Worm (Caenorhabditis elegans): ENCODE results near the gene ptr-4.

Gene ptr-4

DNA sequence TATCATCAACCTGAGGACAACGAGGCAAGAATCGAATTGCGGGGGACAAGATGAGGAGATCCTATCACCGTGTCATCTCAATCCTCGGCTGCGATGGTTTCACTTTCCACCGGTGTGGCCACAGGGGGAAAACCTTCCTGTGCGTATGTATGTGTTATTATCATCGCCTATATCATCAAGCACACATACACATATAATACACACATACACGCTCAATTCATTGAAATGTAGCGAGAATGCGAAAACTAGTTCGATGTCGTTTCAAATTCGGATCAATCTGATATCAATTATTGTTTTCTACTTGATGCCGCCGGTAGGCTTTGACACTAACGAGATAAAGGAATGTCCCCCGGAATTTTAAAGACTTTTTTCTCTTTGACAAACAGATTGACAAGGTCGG is 14.9 kb downstream of the ptr-4 start:
- TF ChIP-seq zag-1 (tag; optimal IDR thresholded peaks at IDR 0.05) (no peak), ceh-28 (tag; optimal IDR thresholded peaks at IDR 0.05) (no peak), ZK546.5 (tag; optimal IDR thresholded peaks at IDR 0.05) (no peak), ceh-16 (tag; optimal IDR thresholded peaks at IDR 0.05) (no peak), nhr-25 (tag; optimal IDR thresholded peaks at IDR 0.05) (peak; percentile 39), nhr-23 (tag; optimal IDR thresholded peaks at IDR 0.05) (peak; percentile 59), eor-1 (tag; optimal IDR thresholded peaks at IDR 0.05) (no peak), nhr-237 (tag; optimal IDR thresholded peaks at IDR 0.05) (no peak)

- TF ChIP-seq elt-2 (tag; optimal IDR thresholded peaks at IDR 0.05) (peak; percentile 56), elt-3 (tag; optimal IDR thresholded peaks at IDR 0.05) (peak in 1 of 3 experiments; percentile 87), ztf-4 (tag; optimal IDR thresholded peaks at IDR 0.05) (no peak), egl-27 (tag; optimal IDR thresholded peaks at IDR 0.05) (no peak), ceh-28 (tag; optimal IDR thresholded peaks at IDR 0.05) (peak; percentile 80), R02D3.7 (tag; optimal IDR thresholded peaks at IDR 0.05) (no peak), fos-1 (tag; optimal IDR thresholded peaks at IDR 0.05) (no peak), nhr-23 (tag; optimal IDR thresholded peaks at IDR 0.05) (peak; percentile 68), ceh-16 (tag; optimal IDR thresholded peaks at IDR 0.05) (no peak), nhr-12 (tag; optimal IDR thresholded peaks at IDR 0.05) (no peak), ceh-9 (tag; optimal IDR thresholded peaks at IDR 0.05) (no peak), nfya-1 (tag; optimal IDR thresholded peaks at IDR 0.05; ENCODE audit: insufficient read depth) (no peak), eor-1 (tag; optimal IDR thresholded peaks at IDR 0.05) (no peak)
Observed at ce11 chrX:6050078-6050477, 15.7 kb downstream of the ptr-4 start.

DNA sequence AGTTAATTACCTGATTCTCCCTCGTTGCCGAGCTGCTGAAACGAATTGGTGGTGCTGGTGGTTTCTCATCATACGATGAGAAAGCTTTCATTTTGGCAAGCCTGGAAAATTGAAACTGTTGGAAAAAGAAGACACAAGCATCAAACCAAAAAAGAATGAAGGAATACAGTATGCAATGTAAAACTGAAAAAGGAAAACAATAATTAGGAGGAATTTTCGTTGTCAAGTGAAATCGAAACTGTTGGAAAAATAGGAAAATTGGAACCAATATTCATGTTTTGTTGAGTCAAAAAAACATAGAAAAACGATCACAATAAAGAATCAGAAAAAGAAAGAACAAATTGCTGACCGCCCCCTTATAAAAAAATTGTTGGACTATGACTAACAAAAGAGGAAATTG is 17.3 kb downstream of the ptr-4 start, which contains the start of gene pak-1:
Gene pak-1, minus strand, starts transcription at position 101 of the 400 bp plus-strand sequence.
- TF ChIP-seq unc-62 (GFP tag; optimal IDR thresholded peaks at IDR 0.05) (no peak), pha-4 (tag; optimal IDR thresholded peaks at IDR 0.05) (no peak), lin-39 (tag; optimal IDR thresholded peaks at IDR 0.05) (no peak), nhr-28 (tag; optimal IDR thresholded peaks at IDR 0.05) (no peak), eor-1 (tag; optimal IDR thresholded peaks at IDR 0.05) (no peak), tbx-2 (tag; optimal IDR thresholded peaks at IDR 0.05) (no peak), hmg-11 (tag; optimal IDR thresholded peaks at IDR 0.05) (no peak), egl-27 (tag; optimal IDR thresholded peaks at IDR 0.05) (no peak), lsy-12 (tag; optimal IDR thresholded peaks at IDR 0.05) (no peak), nhr-25 (tag; optimal IDR thresholded peaks at IDR 0.05) (no peak)

DNA sequence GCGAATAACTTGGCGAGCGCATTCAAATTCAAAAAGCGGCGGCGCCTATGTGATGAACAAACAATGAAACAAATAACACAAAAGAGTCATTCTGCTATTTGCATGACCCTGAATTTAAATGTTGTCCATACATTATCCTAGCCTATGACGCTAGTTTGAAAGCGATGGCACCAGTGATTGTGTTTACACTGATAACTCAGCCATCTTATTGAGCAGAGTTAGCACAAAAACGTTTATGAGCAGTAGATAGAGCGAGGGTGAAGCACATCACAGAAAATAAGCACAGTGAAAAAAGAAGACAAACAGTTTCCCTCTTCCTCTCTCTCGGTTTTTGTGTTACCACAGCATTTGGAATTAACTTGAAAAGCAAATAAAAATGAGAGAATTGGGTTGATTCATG is 22.5 kb downstream of the ptr-4 start:
- TF ChIP-seq sea-2 (GFP tag; optimal IDR thresholded peaks at IDR 0.05): no peak
- peak; percentile 37 for TF ChIP-seq jun-1 (tag; optimal IDR thresholded peaks at IDR 0.05)
- no peak for TF ChIP-seq nhr-12 (tag; optimal IDR thresholded peaks at IDR 0.05)
- TF ChIP-seq nhr-77 (tag; optimal IDR thresholded peaks at IDR 0.05): no peak
- TF ChIP-seq elt-2 (tag; optimal IDR thresholded peaks at IDR 0.05): peak; percentile 8
- peak; percentile 79 for TF ChIP-seq pha-4 (tag; optimal IDR thresholded peaks at IDR 0.05)

- TF ChIP-seq sea-2 (GFP tag; optimal IDR thresholded peaks at IDR 0.05) (no peak), nhr-11 (tag; optimal IDR thresholded peaks at IDR 0.05) (no peak), lin-39 (tag; optimal IDR thresholded peaks at IDR 0.05) (peak; percentile 50), fkh-10 (GFP tag; optimal IDR thresholded peaks at IDR 0.05) (no peak), hmg-11 (tag; optimal IDR thresholded peaks at IDR 0.05) (peak; percentile 58), ceh-82 (tag; optimal IDR thresholded peaks at IDR 0.05) (no peak), nhr-67 (tag; optimal IDR thresholded peaks at IDR 0.05) (no peak), ceh-16 (tag; optimal IDR thresholded peaks at IDR 0.05) (no peak), ceh-9 (tag; optimal IDR thresholded peaks at IDR 0.05) (no peak), nhr-25 (tag; optimal IDR thresholded peaks at IDR 0.05) (peak; percentile 86), ztf-4 (tag; optimal IDR thresholded peaks at IDR 0.05) (no peak), ama-1 (optimal IDR thresholded peaks at IDR 0.05) (peak; percentile 59), egl-27 (tag; optimal IDR thresholded peaks at IDR 0.05) (peak; percentile 49), nhr-77 (tag; optimal IDR thresholded peaks at IDR 0.05) (no peak), elt-1 (tag; optimal IDR thresholded peaks at IDR 0.05) (peak; percentile 28), jun-1 (tag; optimal IDR thresholded peaks at IDR 0.05) (peak; percentile 92), nhr-76 (tag; optimal IDR thresholded peaks at IDR 0.05) (no peak), lsy-12 (tag; optimal IDR thresholded peaks at IDR 0.05) (peak; percentile 28), pha-4 (tag; optimal IDR thresholded peaks at IDR 0.05) (peak; percentile 92), zag-1 (tag; optimal IDR thresholded peaks at IDR 0.05) (no peak), R02D3.7 (tag; optimal IDR thresholded peaks at IDR 0.05) (peak; percentile 21), nfya-1 (tag; optimal IDR thresholded peaks at IDR 0.05; ENCODE audit: insufficient read depth) (peak; percentile 95), mdl-1 (tag; optimal IDR thresholded peaks at IDR 0.05) (peak; percentile 19), ZK546.5 (tag; optimal IDR thresholded peaks at IDR 0.05) (no peak), ztf-11 (tag; optimal IDR thresholded peaks at IDR 0.05) (no peak), nhr-23 (tag; optimal IDR thresholded peaks at IDR 0.05) (peak; percentile 93), nhr-12 (tag; optimal IDR thresholded peaks at IDR 0.05) (no peak), egl-5 (tag; optimal IDR thresholded peaks at IDR 0.05) (peak; percentile 67), unc-62 (GFP tag; optimal IDR thresholded peaks at IDR 0.05) (peak; percentile 42), nhr-43 (tag; optimal IDR thresholded peaks at IDR 0.05; ENCODE audit: poor library complexity, severe bottlenecking) (peak; percentile 48), aly-2 (tag; optimal IDR thresholded peaks at IDR 0.05) (no peak), tbx-2 (tag; optimal IDR thresholded peaks at IDR 0.05) (peak; percentile 21), lin-15B (tag; optimal IDR thresholded peaks at IDR 0.05) (peak; percentile 10), pqm-1 (tag; optimal IDR thresholded peaks at IDR 0.05) (peak; percentile 81)
Observed at ce11 chrX:6041995-6042481, 23.7 kb downstream of the ptr-4 start.
